Fruit fly (Drosophila melanogaster): Measurements from ENCODE around the gene CG31789.

Gene CG31789

DNA sequence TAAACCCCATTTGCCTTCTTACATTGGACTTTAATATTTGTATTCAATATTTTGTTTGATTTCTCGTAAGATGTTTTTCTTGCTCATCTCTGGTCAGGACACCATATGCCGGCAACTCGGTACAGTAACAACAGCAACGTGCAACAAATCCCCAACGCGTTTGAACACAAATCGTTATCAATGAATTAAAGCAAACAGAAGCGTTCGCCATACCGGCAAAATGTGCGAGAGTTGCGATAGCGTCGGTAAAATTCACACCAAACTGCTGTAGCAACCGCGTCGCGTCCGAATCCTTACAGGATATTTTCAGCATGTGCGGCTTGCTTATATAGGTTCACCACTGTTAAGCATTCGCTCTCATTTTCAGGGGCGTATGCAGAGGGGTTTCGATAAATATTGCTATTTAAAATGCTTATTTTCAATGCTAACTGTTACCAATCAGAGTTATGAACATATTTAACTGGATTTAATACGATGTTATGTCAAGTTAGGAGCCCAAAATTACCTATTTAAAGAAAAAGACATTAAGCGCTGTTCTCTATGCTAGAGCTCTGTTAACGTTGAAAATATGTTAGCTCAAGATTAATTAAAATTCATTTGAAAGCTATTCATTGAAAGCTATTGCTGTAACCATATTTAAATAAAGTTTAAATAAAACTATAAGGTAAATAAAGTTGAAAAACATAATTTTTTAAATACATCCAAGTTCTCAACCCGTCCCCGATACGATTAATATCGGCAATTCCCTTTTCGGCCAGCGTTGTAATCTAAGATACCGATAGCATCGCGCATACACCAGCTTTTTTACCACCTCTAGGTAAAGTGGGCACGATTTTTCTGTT lies 15.4 kb upstream of the CG31789 start, which contains the start of the genes Pde11 and CG15160 (continued):
- TF ChIP-seq dmrt11E (tag; optimal IDR thresholded peaks at IDR 0.05), result no peak
- no peak for TF ChIP-seq CG12071 (GFP tag; optimal IDR thresholded peaks at IDR 0.05)
- no peak for TF ChIP-seq CG2889 (GFP tag; IDR thresholded peaks at IDR 0.05)
- TF ChIP-seq HLH3B (GFP tag; IDR thresholded peaks at IDR 0.05), result no peak
- no peak for TF ChIP-seq sd (tag; optimal IDR thresholded peaks at IDR 0.05)
- peak; percentile 100 for TF ChIP-seq Bgb (GFP tag; IDR thresholded peaks at IDR 0.05; ENCODE audit: partially characterized antibody)
- peak; percentile 50; the same call in 1 of the 2 replicates for TF ChIP-seq NFAT (GFP tag; IDR thresholded peaks at IDR 0.05)
- no peak for TF ChIP-seq vvl (GFP tag; IDR thresholded peaks at IDR 0.05)
- TF ChIP-seq lbe (GFP tag; optimal IDR thresholded peaks at IDR 0.05), result peak; percentile 60
- no peak for TF ChIP-seq wor (GFP tag; IDR thresholded peaks at IDR 0.05)
- peak; percentile 19 for TF ChIP-seq CG10543 (GFP tag; optimal IDR thresholded peaks at IDR 0.05)
- no peak for TF ChIP-seq CG10462 (GFP tag; optimal IDR thresholded peaks at IDR 0.05)

- no peak for TF ChIP-seq corto (GFP tag; optimal IDR thresholded peaks at IDR 0.05)
- TF ChIP-seq hkb (optimal IDR thresholded peaks at IDR 0.05), result no peak
- peak; percentile 20; the same call in 1 of the 2 replicates for TF ChIP-seq hkb (GFP tag; IDR thresholded peaks at IDR 0.05)
- TF ChIP-seq MESR4 (GFP tag; optimal IDR thresholded peaks at IDR 0.05), result peak; percentile 89
- TF ChIP-seq E2f1 (GFP tag; IDR thresholded peaks at IDR 0.05), result 0 out of 2 replicates have a peak, but pooled peaks have one; percentile 5
- TF ChIP-seq CG17385 (GFP tag; optimal IDR thresholded peaks at IDR 0.05), result peak; percentile 86
- 0 out of 2 replicates have a peak, but pooled peaks have one; percentile 3 for TF ChIP-seq CG13287 (GFP tag; IDR thresholded peaks at IDR 0.05; ENCODE audit: partially characterized antibody)
- peak; percentile 45 for TF ChIP-seq CG4617 (GFP tag; optimal IDR thresholded peaks at IDR 0.05; ENCODE audit: borderline replicate concordance)
- TF ChIP-seq Dll (GFP tag; IDR thresholded peaks at IDR 0.05; ENCODE audit: partially characterized antibody), result peak; percentile 69; the same call in 1 of the 4 replicates
- no peak for TF ChIP-seq CG10274 (GFP tag; optimal IDR thresholded peaks at IDR 0.05)
These were observed 14.8 kb upstream of the CG31789 start for dm6 chr2L:18590942-18591257.

DNA sequence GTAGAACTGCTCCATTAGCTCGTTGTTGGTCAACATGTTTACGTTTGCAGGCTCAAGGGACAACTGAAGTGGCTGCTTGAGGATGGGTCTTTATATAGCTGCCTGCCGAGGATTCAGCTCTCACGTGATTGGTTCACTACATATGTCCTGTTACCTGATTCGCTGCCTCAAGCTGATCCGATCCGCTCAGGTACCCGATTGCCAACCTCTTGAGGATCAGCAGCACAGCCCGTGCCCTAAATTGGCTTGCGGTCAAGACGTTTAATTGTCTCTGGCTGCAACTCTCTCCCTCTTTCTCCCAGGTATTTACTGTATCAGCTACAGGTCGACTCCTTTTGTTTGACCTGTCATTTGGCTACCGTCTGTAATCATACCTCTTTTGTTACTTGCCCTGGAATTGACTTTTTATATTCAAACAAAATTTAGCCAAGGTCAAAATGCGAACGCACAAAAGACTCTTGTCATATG lies 8.8 kb upstream of the CG31789 start, which contains the start of gene amos:
Gene amos, minus strand, starts transcription at position 51 of the 468 bp plus-strand sequence.
- TF ChIP-seq zen (tag; optimal IDR thresholded peaks at IDR 0.05), result peak; percentile 38
- peak; percentile 60 for TF ChIP-seq cad (GFP tag; optimal IDR thresholded peaks at IDR 0.05)
- TF ChIP-seq CG15514 (GFP tag; optimal IDR thresholded peaks at IDR 0.05), result no peak
- TF ChIP-seq inv (GFP tag; IDR thresholded peaks at IDR 0.05; ENCODE audit: partially characterized antibody), result no peak
- no peak for TF ChIP-seq row (GFP tag; IDR thresholded peaks at IDR 0.05)
- no peak for TF ChIP-seq CG1233 (GFP tag; optimal IDR thresholded peaks at IDR 0.05)
- no peak for TF ChIP-seq Oli (tag; optimal IDR thresholded peaks at IDR 0.05)
- no peak for TF ChIP-seq CG6654 (GFP tag; optimal IDR thresholded peaks at IDR 0.05)
- TF ChIP-seq CG1024 (GFP tag; IDR thresholded peaks at IDR 0.05), result no peak
- TF ChIP-seq tll (GFP tag; optimal IDR thresholded peaks at IDR 0.05), result peak in 1 of 2 experiments; percentile 83
- no peak for TF ChIP-seq CG10274 (GFP tag; optimal IDR thresholded peaks at IDR 0.05)
- TF ChIP-seq Sox102F (GFP tag; optimal IDR thresholded peaks at IDR 0.05), result no peak
- no peak for TF ChIP-seq CG1832 (GFP tag; optimal IDR thresholded peaks at IDR 0.05)
- no peak for TF ChIP-seq yki (optimal IDR thresholded peaks at IDR 0.05)
- TF ChIP-seq chif (GFP tag; optimal IDR thresholded peaks at IDR 0.05), result no peak
- TF ChIP-seq NC2β (GFP tag; optimal IDR thresholded peaks at IDR 0.05), result no peak
- TF ChIP-seq Ets65A (GFP tag), result no peak
- no peak for TF ChIP-seq amos (GFP tag; IDR thresholded peaks at IDR 0.05; ENCODE audit: partially characterized antibody)
- no peak for TF ChIP-seq CG32772 (GFP tag; IDR thresholded peaks at IDR 0.05)
- TF ChIP-seq Nf-YB (GFP tag; optimal IDR thresholded peaks at IDR 0.05), result peak; percentile 74
- no peak for TF ChIP-seq Scr (GFP tag; IDR thresholded peaks at IDR 0.05; ENCODE audit: partially characterized antibody)
- TF ChIP-seq Mes4 (GFP tag; optimal IDR thresholded peaks at IDR 0.05), result no peak
- TF ChIP-seq ci (GFP tag; IDR thresholded peaks at IDR 0.05), result no peak
- TF ChIP-seq CG15601 (tag; optimal IDR thresholded peaks at IDR 0.05), result no peak
- no peak for TF ChIP-seq CG11723 (GFP tag; optimal IDR thresholded peaks at IDR 0.05)
- no peak for TF ChIP-seq CG7357 (GFP tag; IDR thresholded peaks at IDR 0.05)
